Worm (Caenorhabditis elegans): ENCODE data around the gene F08H9.2.

DNA sequence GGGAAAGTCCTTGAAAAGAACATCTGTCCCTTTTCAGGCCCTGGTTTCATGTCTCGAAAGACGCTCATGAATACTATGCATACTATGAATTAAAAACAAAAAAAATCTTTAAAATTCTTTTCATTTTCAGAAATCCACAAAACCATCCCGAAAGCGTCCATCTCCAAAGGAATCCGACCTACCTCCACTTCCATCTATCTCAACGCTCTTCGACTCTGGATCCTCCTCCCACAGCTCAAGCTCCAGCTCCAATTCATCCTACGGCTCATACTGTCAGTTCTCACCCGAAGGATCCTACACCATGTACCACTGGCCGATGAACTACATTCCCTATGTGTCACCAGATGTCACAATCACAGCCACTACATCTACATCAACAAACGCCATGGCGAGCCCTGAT lies 48.1 kb downstream of the F08H9.2 start:
- TF ChIP-seq lin-39 (tag; optimal IDR thresholded peaks at IDR 0.05), result no peak
- TF ChIP-seq nhr-23 (tag; optimal IDR thresholded peaks at IDR 0.05), result no peak
- no peak for TF ChIP-seq nhr-237 (tag; optimal IDR thresholded peaks at IDR 0.05)
- no peak for TF ChIP-seq elt-1 (tag; optimal IDR thresholded peaks at IDR 0.05)
- no peak for TF ChIP-seq unc-39 (tag; optimal IDR thresholded peaks at IDR 0.05)
- no peak for TF ChIP-seq lin-13 (GFP tag; optimal IDR thresholded peaks at IDR 0.05)
- no peak for TF ChIP-seq nhr-12 (tag; optimal IDR thresholded peaks at IDR 0.05)
- TF ChIP-seq dmd-4 (tag; optimal IDR thresholded peaks at IDR 0.05), result no peak

Measured in whole organism, L2 larva.